Fruit fly (Drosophila melanogaster): ENCODE measurements around the gene nerfin-2.

DNA sequence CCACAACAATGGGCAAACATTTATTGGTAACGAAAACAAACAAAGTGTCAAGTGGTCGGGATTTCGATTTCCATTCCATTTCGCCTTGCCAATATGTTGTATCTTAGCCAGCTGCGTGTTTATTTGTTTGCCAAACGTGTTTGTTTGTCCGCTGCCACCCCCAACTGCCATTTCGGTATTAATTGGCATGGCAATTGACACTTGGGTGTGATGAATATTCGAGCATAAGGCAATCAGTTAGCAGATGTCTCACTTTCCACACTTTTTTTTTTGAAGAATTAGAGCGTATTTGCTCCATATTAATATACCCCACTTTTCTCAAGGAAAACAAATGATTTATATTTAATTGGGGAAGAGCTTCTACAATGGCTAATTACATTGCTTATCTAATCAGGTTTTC, 39.4 kb upstream of the nerfin-2 start:
- TF ChIP-seq psq (optimal IDR thresholded peaks at IDR 0.05) (no peak), Dll (optimal IDR thresholded peaks at IDR 0.05) (no peak), CG8478 (optimal IDR thresholded peaks at IDR 0.05) (no peak)

All from whole organism.